Worm (Caenorhabditis elegans): ENCODE results near the gene E02H1.1.

DNA sequence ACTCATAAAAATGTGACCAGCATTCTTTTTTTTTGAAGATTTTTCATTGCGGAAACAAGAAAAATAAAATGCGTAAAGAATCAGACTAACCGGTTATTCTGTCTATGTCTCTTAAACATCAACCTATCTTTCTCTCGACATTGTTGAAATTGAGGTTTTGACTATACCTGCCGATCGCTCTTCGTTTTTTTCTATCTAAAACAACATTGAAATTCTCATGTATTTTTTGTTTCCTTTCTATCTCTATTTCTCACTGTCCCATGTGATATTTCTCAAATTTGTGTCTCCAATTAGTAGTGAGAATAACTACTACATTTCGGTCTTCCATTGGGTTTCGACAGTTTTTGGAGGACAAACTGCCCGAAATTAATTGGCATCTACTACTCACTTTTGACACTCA, 30.1 kb downstream of the E02H1.1 start:
- TF ChIP-seq snpc-4 (tag; optimal IDR thresholded peaks at IDR 0.05) = no peak
- TF ChIP-seq elt-3 (tag; optimal IDR thresholded peaks at IDR 0.05) = no peak
- no peak for TF ChIP-seq mep-1 (tag; optimal IDR thresholded peaks at IDR 0.05)
- TF ChIP-seq mab-5 (tag; optimal IDR thresholded peaks at IDR 0.05) = no peak
- no peak for TF ChIP-seq unc-39 (tag; optimal IDR thresholded peaks at IDR 0.05)
- TF ChIP-seq lin-13 (tag; optimal IDR thresholded peaks at IDR 0.05) = no peak
- TF ChIP-seq nhr-76 (tag; optimal IDR thresholded peaks at IDR 0.05) = no peak
- TF ChIP-seq flh-1 (GFP tag; optimal IDR thresholded peaks at IDR 0.05) = no peak
- no peak for TF ChIP-seq sptf-1 (tag; optimal IDR thresholded peaks at IDR 0.05)
- no peak for TF ChIP-seq nhr-237 (tag; optimal IDR thresholded peaks at IDR 0.05)
- no peak for TF ChIP-seq zip-8 (tag; optimal IDR thresholded peaks at IDR 0.05)
- no peak for TF ChIP-seq nhr-2 (tag; optimal IDR thresholded peaks at IDR 0.05)
- no peak for TF ChIP-seq unc-62 (GFP tag; optimal IDR thresholded peaks at IDR 0.05)
- TF ChIP-seq ces-1 (GFP tag; optimal IDR thresholded peaks at IDR 0.05) = no peak

Measured in whole organism, mixed stage, embryonic.